Fruit fly (Drosophila melanogaster) ovary, adult (tissue): Measurements from ENCODE around the gene Roc1a.

Source experiments
- CG17801 ChIP-seq: fragments of 200-800 bp; optimal IDR thresholded peaks from 2 replicates; lab custom pipeline; 2019; ENCODE audit warnings: missing biosample characterization, mild to moderate bottlenecking, missing genetic modification characterization, moderate library complexity; ENCODE audit not compliant: partially characterized antibody

The Roc1a gene

dm6 chrX:693911-694310 is 46.8 kb downstream of the Roc1a start:
- TF ChIP-seq CG17801 (GFP tag; lab: Kevin White, UChicago), result no peak

dm6 chrX:694350-694749 is 47.2 kb downstream of the Roc1a start:
- no peak for TF ChIP-seq CG17801 (GFP tag; lab: Kevin White, UChicago)

dm6 chrX:694776-695175 is 47.7 kb downstream of the Roc1a start:
- no peak for TF ChIP-seq CG17801 (GFP tag; lab: Kevin White, UChicago)

dm6 chrX:696064-696463 is 49.0 kb downstream of the Roc1a start:
- TF ChIP-seq CG17801 (GFP tag; lab: Kevin White, UChicago), result no peak
